Worm (Caenorhabditis elegans) whole organism, L1 larva: ENCODE data around the gene Y54F10BM.3.
"Not testable (repeated sequence)": the region's sequence is repeated elsewhere in the genome, so short reads cannot be mapped to it uniquely, and the experiment has no call there.

Experiments
- C34B4.2 ChIP-seq: sonication (generic microtip); optimal IDR thresholded peaks from 2 replicates; lab custom pipeline; 2017; ENCODE audit warnings: mild to moderate bottlenecking, missing genetic modification characterization, missing compliant biosample characterization
- aha-1 ChIP-seq: fragments of 150-350 bp; optimal IDR thresholded peaks from 2 replicates; lab custom pipeline; 2014; ENCODE audit warnings: missing biosample characterization, missing genetic modification characterization
- aly-2 ChIP-seq: fragments of 150-350 bp; optimal IDR thresholded peaks from 2 replicates; lab custom pipeline; 2014; ENCODE audit warnings: missing biosample characterization, missing genetic modification characterization
- dpl-1 ChIP-seq, 3 experiments: fragments of 150-350 bp in 2 of 3; sonication (generic microtip) in 1 of 3; optimal IDR thresholded peaks; 2 replicates each; lab custom pipeline; 2014 to 2017; ENCODE audit warnings: missing biosample characterization in 3 of 3, missing genetic modification characterization in 3 of 3, missing genetic modification reagents in 3 of 3
- efl-1 ChIP-seq, 4 experiments: fragments of 150-350 bp; optimal IDR thresholded peaks in 3 of 4; peaks in 1 of 4; 1 replicate in 1 of 4; 2 replicates in 3 of 4; lab custom pipeline; 2014; ENCODE audit warnings: missing biosample characterization in 2 of 4, missing genetic modification characterization in 2 of 4, missing genetic modification reagents in 2 of 4
- elt-2 ChIP-seq: sonication (generic microtip); optimal IDR thresholded peaks from 2 replicates; lab custom pipeline; 2016; ENCODE audit warnings: missing genetic modification characterization, mild to moderate bottlenecking, inconsistent platforms, missing compliant biosample characterization, missing genetic modification reagents
- fkh-8 ChIP-seq: sonication (generic microtip); optimal IDR thresholded peaks from 2 replicates; lab custom pipeline; 2016; ENCODE audit warnings: mild to moderate bottlenecking, missing genetic modification characterization, missing compliant biosample characterization
- hpl-2 ChIP-seq: fragments of 150-350 bp; optimal IDR thresholded peaks from 2 replicates; lab custom pipeline; 2014; ENCODE audit warnings: missing biosample characterization, missing genetic modification reagents, missing genetic modification characterization
- lin-14 ChIP-seq: fragments of 200-800 bp; sonication (Bioruptor generic); optimal IDR thresholded peaks from 2 replicates; lab custom pipeline; 2018; ENCODE audit warnings: mild to moderate bottlenecking, missing genetic modification characterization, moderate library complexity, missing compliant biosample characterization
- lin-15B ChIP-seq: fragments of 150-350 bp; sonication (generic microtip); optimal IDR thresholded peaks from 3 replicates; lab custom pipeline; 2014; ENCODE audit warnings: missing biosample characterization, missing genetic modification characterization
- lir-3 ChIP-seq: sonication (generic microtip); optimal IDR thresholded peaks from 2 replicates; lab custom pipeline; 2016; ENCODE audit warnings: mild to moderate bottlenecking, missing genetic modification characterization, moderate library complexity, missing compliant biosample characterization; ENCODE audit not compliant: poor library complexity
- lsy-2 ChIP-seq, 2 experiments: fragments of 150-350 bp; optimal IDR thresholded peaks; 2 replicates each; lab custom pipeline; 2014; ENCODE audit warnings: missing biosample characterization in 2 of 2, missing genetic modification characterization in 2 of 2
- mep-1 ChIP-seq: fragments of 150-350 bp; optimal IDR thresholded peaks from 2 replicates; lab custom pipeline; 2014; ENCODE audit warnings: missing biosample characterization, missing genetic modification characterization
- nhr-11 ChIP-seq: fragments of 150-350 bp; optimal IDR thresholded peaks from 2 replicates; lab custom pipeline; 2014; ENCODE audit warnings: missing biosample characterization, missing genetic modification characterization
- nhr-20 ChIP-seq: sonication (generic microtip); optimal IDR thresholded peaks from 2 replicates; lab custom pipeline; 2016; ENCODE audit warnings: mild to moderate bottlenecking, missing genetic modification characterization, missing compliant biosample characterization
- nhr-84 ChIP-seq: sonication (generic microtip); optimal IDR thresholded peaks from 2 replicates; lab custom pipeline; 2017; ENCODE audit warnings: missing biosample characterization, missing genetic modification characterization
- nhr-85 ChIP-seq: sonication (generic microtip); peaks from one replicate; lab custom pipeline; 2016; ENCODE audit warnings: missing genetic modification characterization, inconsistent platforms, missing compliant biosample characterization
- pqm-1 ChIP-seq: sonication (generic microtip); optimal IDR thresholded peaks from 3 replicates; lab custom pipeline; 2017; ENCODE audit warnings: missing biosample characterization, missing genetic modification characterization
- skn-1 ChIP-seq: fragments of 150-350 bp; optimal IDR thresholded peaks from 2 replicates; lab custom pipeline; 2014; ENCODE audit warnings: missing biosample characterization, missing genetic modification characterization
- unc-62 ChIP-seq: fragments of 150-350 bp; optimal IDR thresholded peaks from 2 replicates; lab custom pipeline; 2014; ENCODE audit warnings: missing biosample characterization, missing genetic modification reagents, missing genetic modification characterization
- ztf-4 ChIP-seq: fragments of 150-350 bp; optimal IDR thresholded peaks from 2 replicates; lab custom pipeline; 2014; ENCODE audit warnings: missing biosample characterization, missing genetic modification characterization

The Y54F10BM.3 gene

ce11 chrIII:2253027-2253499 is 28.8 kb upstream of the Y54F10BM.3 start, which contains the start of gene fbxa-73:
TSS of gene fbxa-73 (plus strand) at chrIII:2253449.
- TF ChIP-seq pqm-1 (tag; lab: Kevin White, UChicago) (peak; percentile 62), lin-15B (no peak), elt-2 (tag; lab: Kevin White, UChicago) (peak; percentile 71)
- TF ChIP-seq, all 84 proteins: peak for 2

ce11 chrIII:2255522-2255921 is 26.3 kb upstream of the Y54F10BM.3 start, which contains the start of gene fbxa-71:
TSS of gene fbxa-71 (plus strand) at chrIII:2255822.
- no peak for TF ChIP-seq lir-3 (tag; lab: Kevin White, UChicago)
- TF ChIP-seq unc-62 (GFP tag; lab: Kevin White, UChicago) = no peak
- no peak for TF ChIP-seq aly-2 (tag; lab: Kevin White, UChicago)

ce11 chrIII:2258863-2259262 is 23.0 kb upstream of the Y54F10BM.3 start, which contains the start of gene fbxa-43:
TSS of gene fbxa-43 (minus strand) at chrIII:2258963.
- TF ChIP-seq C34B4.2 (tag; lab: Kevin White, UChicago) (no peak), lsy-2 (tag; optimal IDR thresholded peaks at IDR 0.05; lab: Kevin White, UChicago) (no peak), unc-62 (GFP tag; lab: Kevin White, UChicago) (no peak), nhr-85 (tag; lab: Kevin White, UChicago) (no peak), efl-1 (optimal IDR thresholded peaks at IDR 0.05; lab: Kevin White, UChicago) (no peak), efl-1 (GFP tag; optimal IDR thresholded peaks at IDR 0.05 in 1 of 2; lab: Kevin White, UChicago) (peak in 1 of 2 experiments; percentile 52), hpl-2 (GFP tag; lab: Kevin White, UChicago) (no peak), skn-1 (no peak)

ce11 chrIII:2259329-2259728 is 22.5 kb upstream of the Y54F10BM.3 start:
- TF ChIP-seq fkh-8 (no peak), mep-1 (tag; lab: Kevin White, UChicago) (no peak), nhr-20 (tag; lab: Kevin White, UChicago) (no peak), efl-1 (optimal IDR thresholded peaks at IDR 0.05; lab: Kevin White, UChicago) (no peak), efl-1 (GFP tag; optimal IDR thresholded peaks at IDR 0.05 in 1 of 2; lab: Kevin White, UChicago) (peak in 1 of 2 experiments; percentile 92), unc-62 (GFP tag; lab: Kevin White, UChicago) (no peak)

- not testable (repeated sequence) for TF ChIP-seq aha-1 (tag; lab: Kevin White, UChicago); lin-14 (GFP tag; lab: Kevin White, UChicago); pqm-1 (tag; lab: Kevin White, UChicago)
Measured at ce11 chrIII:2261353-2261752, 20.5 kb upstream of the Y54F10BM.3 start, which contains the start of gene fbxa-42. TSS of gene fbxa-42 (minus strand) at chrIII:2261453.

ce11 chrIII:2262942-2263341 is 18.9 kb upstream of the Y54F10BM.3 start, which contains the start of gene Y54F10BM.6:
TSS of gene Y54F10BM.6 (plus strand) at chrIII:2263242.
- no peak for TF ChIP-seq efl-1 (optimal IDR thresholded peaks at IDR 0.05; lab: Kevin White, UChicago)
- peak in 1 of 2 experiments; percentile 72 for TF ChIP-seq efl-1 (GFP tag; optimal IDR thresholded peaks at IDR 0.05 in 1 of 2; lab: Kevin White, UChicago)
- TF ChIP-seq nhr-11 (tag; lab: Kevin White, UChicago) = no peak
- TF ChIP-seq, all 84 proteins: peak for 1

ce11 chrIII:2265986-2266701 is 15.7 kb upstream of the Y54F10BM.3 start, which contains the start of gene fbxa-9:
TSS of gene fbxa-9 (plus strand) at chrIII:2266651.
- TF ChIP-seq aly-2 (tag; lab: Kevin White, UChicago) (no peak), nhr-84 (tag; lab: Kevin White, UChicago) (no peak), pqm-1 (tag; lab: Kevin White, UChicago) (peak; percentile 16), ztf-4 (no peak), elt-2 (tag; lab: Kevin White, UChicago) (peak; percentile 76)

ce11 chrIII:2271016-2271590 is 10.7 kb upstream of the Y54F10BM.3 start:
- TF ChIP-seq dpl-1 (GFP tag; optimal IDR thresholded peaks at IDR 0.05; lab: Kevin White, UChicago) (peak in 1 of 3 experiments; percentile 3), efl-1 (optimal IDR thresholded peaks at IDR 0.05; lab: Kevin White, UChicago) (peak in 1 of 2 experiments; percentile 50), efl-1 (GFP tag; optimal IDR thresholded peaks at IDR 0.05 in 1 of 2; lab: Kevin White, UChicago) (peak; percentile 32 to 93)
